Worm (Caenorhabditis elegans): ENCODE results near the gene ipla-1.

- no peak for TF ChIP-seq W03F9.2 (tag; optimal IDR thresholded peaks at IDR 0.05)
- TF ChIP-seq him-1 (tag; optimal IDR thresholded peaks at IDR 0.05) = no peak
- TF ChIP-seq dao-5 (tag; optimal IDR thresholded peaks at IDR 0.05) = no peak
Observed at ce11 chrII:4590660-4591059, 10.5 kb downstream of the ipla-1 start.
